Fruit fly (Drosophila melanogaster): ENCODE measurements around the gene tow.

Gene tow

DNA sequence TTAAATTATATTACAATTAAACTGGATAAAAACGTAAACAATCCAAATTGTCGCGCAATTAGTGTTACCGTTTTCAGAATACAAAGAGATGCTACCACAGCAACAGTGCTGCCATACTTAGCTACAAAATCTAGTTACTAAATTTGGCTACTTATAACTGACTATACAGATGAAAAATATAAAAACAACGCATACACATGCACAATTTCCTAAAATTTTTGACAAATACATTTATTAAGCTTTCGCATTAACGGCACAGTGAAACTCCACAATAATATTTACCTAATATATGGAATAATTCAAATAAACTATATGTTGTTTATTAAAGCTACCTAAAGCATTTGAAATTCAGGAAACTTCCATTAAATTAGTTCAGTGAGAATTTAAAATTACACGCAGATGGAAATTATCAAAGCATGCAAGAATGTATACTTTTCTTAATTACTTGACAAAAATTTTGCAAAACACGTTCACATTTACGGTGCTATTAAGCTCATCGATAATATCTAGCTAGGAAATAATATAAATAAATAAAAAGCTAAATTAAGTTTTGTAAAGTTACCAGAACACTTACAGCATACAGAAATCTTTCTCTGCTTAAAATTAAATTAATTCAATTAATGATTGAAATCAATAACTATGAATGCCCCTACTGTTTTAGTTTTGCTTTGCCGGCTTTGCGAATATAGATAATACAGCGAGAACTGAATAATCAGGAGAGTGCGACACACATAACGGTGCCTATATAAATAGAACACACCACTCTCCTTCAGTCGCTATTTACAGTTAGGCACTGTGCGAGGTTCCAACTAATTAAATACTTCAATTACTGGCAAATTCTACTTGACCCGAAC is 26.5 kb downstream of the tow start, which contains the start of the genes Mis12 and CG9953 (continued):
- no peak for TF ChIP-seq Elba2 (GFP tag; optimal IDR thresholded peaks at IDR 0.05)
- no peak for TF ChIP-seq CG11093 (GFP tag; IDR thresholded peaks at IDR 0.05)
- no peak for TF ChIP-seq CG1647 (GFP tag; optimal IDR thresholded peaks at IDR 0.05)
- peak; percentile 32 for TF ChIP-seq Abd-B (GFP tag; optimal IDR thresholded peaks at IDR 0.05)
- TF ChIP-seq CG10321 (GFP tag; IDR thresholded peaks at IDR 0.05): no peak
- TF ChIP-seq CG14441 (GFP tag; IDR thresholded peaks at IDR 0.05): no peak
- TF ChIP-seq sens (GFP tag): peak; percentile 82
- peak; percentile 55 for TF ChIP-seq az2 (GFP tag; optimal IDR thresholded peaks at IDR 0.05)
- no peak for TF ChIP-seq Sry-δ (GFP tag; optimal IDR thresholded peaks at IDR 0.05)
- TF ChIP-seq CG6854 (GFP tag; optimal IDR thresholded peaks at IDR 0.05): no peak
- TF ChIP-seq crc (GFP tag; optimal IDR thresholded peaks at IDR 0.05): no peak
- TF ChIP-seq dmrt99B (tag; optimal IDR thresholded peaks at IDR 0.05): no peak
- peak; percentile 55 for TF ChIP-seq Meics (GFP tag; optimal IDR thresholded peaks at IDR 0.05)
- TF ChIP-seq CG8281 (tag; optimal IDR thresholded peaks at IDR 0.05): no peak
- TF ChIP-seq gsb-n (tag; optimal IDR thresholded peaks at IDR 0.05): no peak
- TF ChIP-seq tio (GFP tag; optimal IDR thresholded peaks at IDR 0.05): peak; percentile 68
- no peak for TF ChIP-seq Stat92E (GFP tag; optimal IDR thresholded peaks at IDR 0.05)
- TF ChIP-seq Sin3A (optimal IDR thresholded peaks at IDR 0.05): no peak
- no peak for TF ChIP-seq ewg (GFP tag; optimal IDR thresholded peaks at IDR 0.05)
- no peak for TF ChIP-seq CG15514 (GFP tag; optimal IDR thresholded peaks at IDR 0.05)
- TF ChIP-seq esg (GFP tag; conservative IDR thresholded peaks at IDR 0.05): 0 out of 2 replicates have a peak, but pooled peaks have one; percentile 20
- no peak for TF ChIP-seq CG8765 (GFP tag; IDR thresholded peaks at IDR 0.05)
- TF ChIP-seq CG18764 (GFP tag; optimal IDR thresholded peaks at IDR 0.05): no peak
- TF ChIP-seq abd-A (tag; optimal IDR thresholded peaks at IDR 0.05): no peak
- TF ChIP-seq MESR4 (GFP tag; optimal IDR thresholded peaks at IDR 0.05): peak; percentile 9
- TF ChIP-seq GATAe (GFP tag; conservative IDR thresholded peaks at IDR 0.05): no peak
- 0 out of 3 replicates have a peak, but pooled peaks have one; percentile 27 for TF ChIP-seq CG11695 (GFP tag; IDR thresholded peaks at IDR 0.05)
- no peak for TF ChIP-seq CG10147 (GFP tag; optimal IDR thresholded peaks at IDR 0.05)
- no peak for TF ChIP-seq fd3F (GFP tag; optimal IDR thresholded peaks at IDR 0.05)
- no peak for TF ChIP-seq her (GFP tag; optimal IDR thresholded peaks at IDR 0.05)
- no peak for TF ChIP-seq CTCF (GFP tag; optimal IDR thresholded peaks at IDR 0.05)
- no peak for TF ChIP-seq z (GFP tag; IDR thresholded peaks at IDR 0.05)
- TF ChIP-seq sr (GFP tag; IDR thresholded peaks at IDR 0.05): no peak
- TF ChIP-seq Scr (GFP tag; IDR thresholded peaks at IDR 0.05; ENCODE audit: partially characterized antibody): no peak
- TF ChIP-seq CG2199 (GFP tag; IDR thresholded peaks at IDR 0.05): no peak
- no peak for TF ChIP-seq C15 (GFP tag; IDR thresholded peaks at IDR 0.05)
- no peak for TF ChIP-seq CG7372 (GFP tag; IDR thresholded peaks at IDR 0.05)
- TF ChIP-seq CG16815 (GFP tag; optimal IDR thresholded peaks at IDR 0.05): peak; percentile 37
- no peak for TF ChIP-seq CG17912 (GFP tag; optimal IDR thresholded peaks at IDR 0.05)
- no peak for TF ChIP-seq lov (optimal IDR thresholded peaks at IDR 0.05)
- no peak for TF ChIP-seq lov (GFP tag; IDR thresholded peaks at IDR 0.05)
- no peak for TF ChIP-seq CG10431 (GFP tag; optimal IDR thresholded peaks at IDR 0.05)
- no peak for TF ChIP-seq CG4707 (GFP tag; optimal IDR thresholded peaks at IDR 0.05)
- peak; percentile 45 for TF ChIP-seq CG7839 (tag; optimal IDR thresholded peaks at IDR 0.05)
- no peak for TF ChIP-seq CG30431 (GFP tag; optimal IDR thresholded peaks at IDR 0.05)
- peak; percentile 48; the same call in 1 of the 3 replicates for TF ChIP-seq ase (GFP tag; IDR thresholded peaks at IDR 0.05)
- no peak for TF ChIP-seq emc (GFP tag; optimal IDR thresholded peaks at IDR 0.05)
- TF ChIP-seq Bdp1 (GFP tag; optimal IDR thresholded peaks at IDR 0.05): no peak
- TF ChIP-seq CG3847 (GFP tag; IDR thresholded peaks at IDR 0.05): no peak
- TF ChIP-seq klu (GFP tag; IDR thresholded peaks at IDR 0.05): no peak
- no peak for TF ChIP-seq Pdp1 (GFP tag; optimal IDR thresholded peaks at IDR 0.05)
